Worm (Caenorhabditis elegans): ENCODE data around the gene ash-2.

The ash-2 gene

DNA sequence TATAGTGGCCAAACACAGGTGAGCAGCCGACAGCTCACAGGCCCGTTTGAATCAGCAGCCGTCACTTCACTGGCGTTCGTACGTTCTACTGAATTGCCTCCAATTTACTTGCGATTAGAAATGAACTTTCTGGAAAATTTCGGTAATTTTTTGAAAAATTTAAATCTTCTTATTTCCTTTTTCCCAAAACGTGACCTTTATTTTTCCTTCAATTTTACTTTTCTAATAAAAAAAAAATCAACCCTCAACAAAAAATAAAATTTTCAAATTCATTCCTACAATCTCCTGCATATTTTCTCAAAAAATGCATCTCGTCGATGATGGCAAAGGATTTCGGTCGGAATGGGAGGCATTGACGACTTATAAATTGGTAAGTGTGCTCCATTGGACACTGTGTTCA is 31.2 kb upstream of the ash-2 start, which contains the start of gene W03C9.8:
Gene W03C9.8 (plus strand): TSS at position 301 of the 400 bp plus-strand sequence.
- TF ChIP-seq skn-1 (tag; optimal IDR thresholded peaks at IDR 0.05) (no peak), ztf-11 (tag; optimal IDR thresholded peaks at IDR 0.05) (no peak), egl-27 (tag; optimal IDR thresholded peaks at IDR 0.05) (no peak)

DNA sequence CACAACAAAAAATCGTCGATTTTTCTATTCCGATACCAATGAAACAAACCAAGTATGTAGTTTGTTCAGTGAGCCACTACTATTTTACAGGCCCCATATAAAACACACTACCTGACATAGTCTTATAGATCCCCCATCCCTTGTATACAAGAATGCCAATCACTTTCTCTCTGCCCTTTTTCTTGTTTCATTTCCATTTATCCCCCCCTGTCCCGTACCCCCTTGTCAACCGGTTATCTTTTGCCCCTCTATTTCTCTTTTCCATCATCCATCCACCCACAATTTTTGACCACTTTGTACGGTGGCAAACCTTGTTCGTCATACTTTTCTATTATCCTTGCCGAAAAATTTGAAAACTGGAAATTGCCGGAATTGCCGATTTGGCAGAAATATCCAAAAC is 26.7 kb upstream of the ash-2 start:
- TF ChIP-seq blmp-1 (tag; optimal IDR thresholded peaks at IDR 0.05) (peak; percentile 90), pag-3 (tag; optimal IDR thresholded peaks at IDR 0.05; ENCODE audit: borderline replicate concordance, insufficient read depth) (peak; percentile 5), snu-23 (GFP tag; optimal IDR thresholded peaks at IDR 0.05) (no peak), nhr-47 (tag; optimal IDR thresholded peaks at IDR 0.05) (no peak), efl-1 (optimal IDR thresholded peaks at IDR 0.05) (no peak), efl-1 (GFP tag; optimal IDR thresholded peaks at IDR 0.05 in 1 of 2) (peak in 1 of 2 experiments; percentile 78), nhr-84 (tag; optimal IDR thresholded peaks at IDR 0.05) (no peak), fkh-4 (tag; optimal IDR thresholded peaks at IDR 0.05; ENCODE audit: borderline replicate concordance) (no peak), lin-39 (tag; optimal IDR thresholded peaks at IDR 0.05) (no peak), mab-9 (GFP tag; IDR thresholded peaks at IDR 0.05) (no peak), ztf-4 (tag; optimal IDR thresholded peaks at IDR 0.05) (no peak), nhr-237 (tag; optimal IDR thresholded peaks at IDR 0.05) (no peak), ceh-63 (GFP tag; optimal IDR thresholded peaks at IDR 0.05) (no peak), snpc-4 (tag; optimal IDR thresholded peaks at IDR 0.05) (no peak), unc-86 (tag; optimal IDR thresholded peaks at IDR 0.05) (no peak), elt-3 (tag; optimal IDR thresholded peaks at IDR 0.05) (peak in 1 of 6 experiments; percentile 6), Y116A8C.19 (tag; optimal IDR thresholded peaks at IDR 0.05; ENCODE audit: borderline replicate concordance) (no peak)

DNA sequence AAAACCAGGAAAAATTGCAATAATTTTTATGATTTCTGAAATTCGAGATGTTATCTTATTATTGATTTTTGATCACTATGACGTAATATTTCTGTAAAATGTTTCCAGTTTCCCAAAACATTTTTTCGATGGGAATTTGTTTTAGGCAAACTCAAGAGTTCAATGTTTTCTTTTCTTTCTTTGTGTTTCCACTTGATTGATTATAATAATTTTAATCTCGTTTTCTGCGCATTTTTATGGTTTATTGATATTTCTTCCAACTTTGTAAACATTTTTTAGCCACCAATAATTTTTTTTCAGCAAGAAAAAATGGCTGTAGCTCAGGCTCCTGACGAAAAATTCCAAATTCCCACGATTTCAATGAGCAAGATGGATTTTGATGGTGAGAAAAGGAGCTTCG is 25.4 kb upstream of the ash-2 start, which contains the start of gene W03C9.6:
Gene W03C9.6 (plus strand): TSS at position 301 of the 400 bp plus-strand sequence.
- TF ChIP-seq nhr-76 (tag; optimal IDR thresholded peaks at IDR 0.05) (no peak), vab-15 (tag; optimal IDR thresholded peaks at IDR 0.05) (no peak), irx-1 (tag; optimal IDR thresholded peaks at IDR 0.05) (no peak), snpc-4 (tag; optimal IDR thresholded peaks at IDR 0.05) (no peak)

DNA sequence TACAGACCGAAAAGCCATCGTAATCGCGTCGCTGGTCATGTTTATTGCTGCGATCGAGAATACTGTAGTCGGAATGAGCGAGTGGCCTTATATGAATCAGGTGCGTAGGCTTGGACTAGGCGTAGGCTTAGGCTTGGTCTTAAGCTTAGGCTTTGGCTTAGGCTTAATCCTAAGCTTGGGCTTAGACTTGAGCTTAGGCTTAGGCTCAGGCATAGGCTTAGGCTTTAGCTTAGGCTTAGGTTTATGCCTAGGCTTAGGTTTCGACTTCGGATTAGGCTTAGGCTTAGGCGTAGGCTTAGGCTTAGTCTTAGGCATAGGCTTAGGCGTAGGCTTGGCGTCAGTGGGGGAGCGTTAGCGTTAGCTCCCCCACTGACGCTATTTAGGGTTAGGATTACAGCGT is 24.8 kb upstream of the ash-2 start:
- no peak for TF ChIP-seq sup-37 (GFP tag; optimal IDR thresholded peaks at IDR 0.05)
- TF ChIP-seq blmp-1 (tag; optimal IDR thresholded peaks at IDR 0.05): no peak
- no peak for TF ChIP-seq lin-35 (GFP tag; optimal IDR thresholded peaks at IDR 0.05)
- TF ChIP-seq nhr-84 (tag; optimal IDR thresholded peaks at IDR 0.05): no peak
- TF ChIP-seq unc-86 (tag; optimal IDR thresholded peaks at IDR 0.05): no peak
- no peak for TF ChIP-seq irx-1 (tag; optimal IDR thresholded peaks at IDR 0.05)
- no peak for TF ChIP-seq ces-1 (GFP tag; optimal IDR thresholded peaks at IDR 0.05)
- TF ChIP-seq mdl-1 (tag; optimal IDR thresholded peaks at IDR 0.05): no peak
- no peak for TF ChIP-seq unc-130 (tag; optimal IDR thresholded peaks at IDR 0.05)
- no peak for TF ChIP-seq ceh-88 (GFP tag; IDR thresholded peaks at IDR 0.05)
- no peak for TF ChIP-seq hpl-2 (GFP tag; optimal IDR thresholded peaks at IDR 0.05)
- TF ChIP-seq nhr-11 (tag; optimal IDR thresholded peaks at IDR 0.05): no peak
- TF ChIP-seq fkh-4 (tag; optimal IDR thresholded peaks at IDR 0.05; ENCODE audit: borderline replicate concordance): no peak

DNA sequence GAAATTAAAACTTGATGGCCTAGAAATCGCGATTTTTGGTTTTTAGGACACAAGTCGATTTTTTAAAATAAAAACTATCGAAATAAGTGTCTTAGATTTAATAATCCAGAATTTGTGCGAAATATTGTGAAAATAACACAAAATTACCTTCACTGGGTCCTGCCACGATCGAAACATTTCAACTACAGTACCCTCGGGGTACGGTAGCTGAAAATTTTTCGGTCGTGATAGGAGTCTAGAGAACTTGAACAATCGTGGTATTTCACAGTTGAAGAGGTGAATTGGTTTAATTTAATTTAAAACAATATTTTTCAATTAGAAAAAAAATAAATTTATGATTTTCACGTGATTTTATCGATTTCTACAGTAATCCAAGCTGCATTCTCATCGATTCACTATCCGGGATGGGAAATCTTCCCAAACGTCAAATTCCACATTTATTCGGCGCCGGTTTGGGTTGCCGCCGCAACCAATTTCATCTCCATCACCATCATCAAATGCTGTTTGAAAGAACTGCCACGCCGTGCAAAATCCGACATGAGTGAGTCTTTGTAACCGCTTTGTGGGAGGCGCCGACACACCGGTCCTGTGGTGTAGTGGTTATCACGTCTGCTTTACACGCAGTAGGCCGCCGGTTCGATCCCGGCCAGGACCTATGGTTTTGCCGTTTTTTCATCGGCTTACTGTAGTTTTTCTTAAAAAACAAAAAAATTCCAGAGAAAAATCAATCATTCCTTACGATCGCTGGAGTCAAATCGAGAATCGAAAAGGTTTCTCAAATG is 20.7 kb upstream of the ash-2 start:
- peak; percentile 54 for TF ChIP-seq nhr-85 (tag)
- TF ChIP-seq pag-3 (tag; optimal IDR thresholded peaks at IDR 0.05; ENCODE audit: borderline replicate concordance, insufficient read depth): no peak
- no peak for TF ChIP-seq hlh-4 (tag; optimal IDR thresholded peaks at IDR 0.05)
- TF ChIP-seq efl-1 (optimal IDR thresholded peaks at IDR 0.05): peak; percentile 36 to 62
- peak; percentile 55 to 95 for TF ChIP-seq efl-1 (GFP tag; optimal IDR thresholded peaks at IDR 0.05 in 1 of 2)
- peak; percentile 56 for TF ChIP-seq nhr-90 (tag; optimal IDR thresholded peaks at IDR 0.05; ENCODE audit: poor library complexity)
- TF ChIP-seq nhr-47 (tag; optimal IDR thresholded peaks at IDR 0.05): peak; percentile 75
- TF ChIP-seq aly-2 (tag; optimal IDR thresholded peaks at IDR 0.05): peak; percentile 28
- no peak for TF ChIP-seq Y116A8C.19 (tag; optimal IDR thresholded peaks at IDR 0.05; ENCODE audit: borderline replicate concordance)
- TF ChIP-seq fkh-8 (tag; optimal IDR thresholded peaks at IDR 0.05): peak; percentile 73
- no peak for TF ChIP-seq ztf-4 (tag; optimal IDR thresholded peaks at IDR 0.05)
- TF ChIP-seq tbx-2 (tag; optimal IDR thresholded peaks at IDR 0.05): peak; percentile 57
- TF ChIP-seq aha-1 (tag; optimal IDR thresholded peaks at IDR 0.05): no peak
- peak; percentile 59 for TF ChIP-seq nhr-77 (tag; optimal IDR thresholded peaks at IDR 0.05)
- TF ChIP-seq C16A3.4 (tag; optimal IDR thresholded peaks at IDR 0.05): peak; percentile 61
- peak; percentile 49 for TF ChIP-seq jun-1 (tag; optimal IDR thresholded peaks at IDR 0.05)
- TF ChIP-seq irx-1 (tag; optimal IDR thresholded peaks at IDR 0.05): peak; percentile 59
- TF ChIP-seq grh-1 (GFP tag; IDR thresholded peaks at IDR 0.05): no peak
- TF ChIP-seq unc-86 (tag; optimal IDR thresholded peaks at IDR 0.05): peak; percentile 47
- TF ChIP-seq hpl-2 (GFP tag; optimal IDR thresholded peaks at IDR 0.05): no peak
- TF ChIP-seq swsn-7 (tag; optimal IDR thresholded peaks at IDR 0.05): peak; percentile 65
- TF ChIP-seq blmp-1 (tag; optimal IDR thresholded peaks at IDR 0.05): peak; percentile 20

All from whole organism, L1 larva.